Worm (Caenorhabditis elegans) whole organism, L2 larva: ENCODE results near the gene T10G3.8.

ENCODE experiments used
- ZK546.5 ChIP-seq: sonication (generic microtip); optimal IDR thresholded peaks from 2 replicates; lab custom pipeline; 2017; ENCODE audit warnings: missing biosample characterization, missing genetic modification characterization
- aly-2 ChIP-seq: fragments of 150-350 bp; optimal IDR thresholded peaks from 2 replicates; lab custom pipeline; 2014; ENCODE audit warnings: missing biosample characterization, missing genetic modification characterization
- ceh-16 ChIP-seq: fragments of 150-350 bp; optimal IDR thresholded peaks from 2 replicates; lab custom pipeline; 2014; ENCODE audit warnings: missing biosample characterization, missing genetic modification characterization
- crh-2 ChIP-seq: sonication (generic microtip); optimal IDR thresholded peaks from 2 replicates; lab custom pipeline; 2017; ENCODE audit warnings: missing biosample characterization, missing genetic modification characterization
- fos-1 ChIP-seq: fragments of 150-350 bp; optimal IDR thresholded peaks from 2 replicates; lab custom pipeline; 2014; ENCODE audit warnings: missing biosample characterization, missing genetic modification characterization
- nhr-11 ChIP-seq: fragments of 150-350 bp; optimal IDR thresholded peaks from 2 replicates; lab custom pipeline; 2014; ENCODE audit warnings: missing biosample characterization, missing genetic modification characterization
- nhr-129 ChIP-seq: fragments of 150-350 bp; optimal IDR thresholded peaks from 2 replicates; lab custom pipeline; 2014; ENCODE audit warnings: missing biosample characterization, missing genetic modification characterization
- nhr-23 ChIP-seq: fragments of 150-350 bp; optimal IDR thresholded peaks from 2 replicates; lab custom pipeline; 2014; ENCODE audit warnings: missing biosample characterization, missing genetic modification reagents, missing genetic modification characterization
- nhr-237 ChIP-seq: fragments of 150-350 bp; optimal IDR thresholded peaks from 2 replicates; lab custom pipeline; 2014; ENCODE audit warnings: missing biosample characterization, missing genetic modification characterization
- nhr-77 ChIP-seq: fragments of 150-350 bp; optimal IDR thresholded peaks from 2 replicates; lab custom pipeline; 2014; ENCODE audit warnings: missing biosample characterization, missing genetic modification characterization
- sem-4 ChIP-seq: fragments of 150-350 bp; optimal IDR thresholded peaks from 2 replicates; lab custom pipeline; 2014; ENCODE audit warnings: missing biosample characterization, missing genetic modification reagents, missing genetic modification characterization
- skn-1 ChIP-seq: sonication (generic microtip); optimal IDR thresholded peaks from 2 replicates; lab custom pipeline; 2017; ENCODE audit warnings: missing biosample characterization, missing genetic modification characterization
- snpc-4 ChIP-seq: fragments of 150-350 bp; optimal IDR thresholded peaks from 2 replicates; lab custom pipeline; 2014; ENCODE audit warnings: missing biosample characterization, missing genetic modification characterization
- ztf-4 ChIP-seq: fragments of 150-350 bp; optimal IDR thresholded peaks from 2 replicates; lab custom pipeline; 2014; ENCODE audit warnings: missing biosample characterization, missing genetic modification characterization

- TF ChIP-seq aly-2 (no peak), ZK546.5 (tag; lab: Kevin White, UChicago) (no peak), snpc-4 (tag; lab: Kevin White, UChicago) (no peak), crh-2 (tag; lab: Kevin White, UChicago) (peak; percentile 1), nhr-129 (no peak), nhr-77 (tag; lab: Kevin White, UChicago) (no peak), ceh-16 (no peak), nhr-23 (tag; lab: Kevin White, UChicago) (no peak), nhr-237 (tag; lab: Kevin White, UChicago) (no peak), nhr-11 (tag; lab: Kevin White, UChicago) (no peak), ztf-4 (tag; lab: Kevin White, UChicago) (peak; percentile 1), skn-1 (peak; percentile 69), sem-4 (tag; lab: Kevin White, UChicago) (no peak), fos-1 (tag; lab: Kevin White, UChicago) (no peak)
Measured at ce11 chrV:13464123-13464522, 12.1 kb downstream of the T10G3.8 start.
